Worm (Caenorhabditis elegans): ENCODE results near the gene F32H5.1.

DNA sequence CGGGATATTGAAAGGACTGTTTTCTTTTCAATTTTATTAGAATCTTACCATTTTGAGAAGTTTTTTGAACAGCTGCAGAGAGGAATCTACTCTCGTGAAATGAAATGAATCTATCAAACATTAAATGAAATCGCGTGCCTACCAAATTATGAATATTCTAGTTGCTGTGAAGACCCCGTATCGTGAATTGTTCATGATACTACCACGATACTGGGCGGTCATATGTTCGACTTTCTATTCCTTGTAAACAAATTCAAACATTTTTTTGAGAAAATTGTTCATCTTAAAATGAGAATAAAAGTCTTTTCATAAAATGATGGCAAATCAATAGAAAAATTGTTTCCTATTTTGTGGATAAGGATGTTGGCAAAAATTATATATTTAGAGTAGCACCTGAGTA lies 28.0 kb upstream of the F32H5.1 start, which contains the start of gene gcy-34:
- no peak for TF ChIP-seq tbx-9 (tag; optimal IDR thresholded peaks at IDR 0.05; ENCODE audit: borderline replicate concordance)
- no peak for TF ChIP-seq K12H6.12 (tag; optimal IDR thresholded peaks at IDR 0.05)
- no peak for TF ChIP-seq snpc-4 (GFP tag; optimal IDR thresholded peaks at IDR 0.05)
- no peak for TF ChIP-seq snpc-4 (tag; optimal IDR thresholded peaks at IDR 0.05)
- no peak for TF ChIP-seq nfyb-1 (GFP tag; IDR thresholded peaks at IDR 0.05)
